Worm (Caenorhabditis elegans) whole organism, L4 larva: ENCODE results near the gene R04F11.5.

Experiments used
- ctbp-1 ChIP-seq: fragments of 200-800 bp; sonication (Bioruptor generic); IDR thresholded peaks from 2 replicates; pipeline ENCODE4 v1.3.6; 2022; ENCODE audit warnings: missing genetic modification reagents, missing genetic modification characterization, missing compliant biosample characterization
- egl-43 ChIP-seq: fragments of 200-800 bp; sonication (Bioruptor generic); IDR thresholded peaks from 2 replicates; pipeline ENCODE4 v1.3.6; 2022; ENCODE audit warnings: missing genetic modification reagents, missing genetic modification characterization, missing compliant biosample characterization
- fkh-10 ChIP-seq: fragments of 150-350 bp; optimal IDR thresholded peaks from 2 replicates; lab custom pipeline; 2014; ENCODE audit warnings: missing biosample characterization, missing genetic modification reagents, missing genetic modification characterization
- lin-39 ChIP-seq: fragments of 150-350 bp; optimal IDR thresholded peaks from 2 replicates; lab custom pipeline; 2014; ENCODE audit warnings: missing biosample characterization, missing genetic modification reagents, missing genetic modification characterization
- mdl-1 ChIP-seq, 2 experiments: fragments of 150-350 bp in 1 of 2; sonication (generic microtip) in 1 of 2; optimal IDR thresholded peaks; 2 replicates each; lab custom pipeline; 2014 to 2017; ENCODE audit warnings: missing biosample characterization in 2 of 2, missing genetic modification characterization in 2 of 2
- mes-2 ChIP-seq: sonication (generic microtip); optimal IDR thresholded peaks from 2 replicates; lab custom pipeline; 2016; ENCODE audit warnings: missing genotype, mild to moderate bottlenecking, missing genetic modification characterization, missing compliant biosample characterization; ENCODE audit not compliant: poor library complexity, severe bottlenecking
- nhr-28 ChIP-seq: fragments of 150-350 bp; optimal IDR thresholded peaks from 2 replicates; lab custom pipeline; 2014; ENCODE audit warnings: missing biosample characterization, missing genetic modification characterization
- nhr-6 ChIP-seq: fragments of 150-350 bp; optimal IDR thresholded peaks from 2 replicates; lab custom pipeline; 2014; ENCODE audit warnings: missing biosample characterization, missing genetic modification characterization
- set-16 ChIP-seq: fragments of 200-800 bp; sonication (Bioruptor generic); IDR thresholded peaks from 2 replicates; pipeline ENCODE4 v1.3.6; 2022; ENCODE audit warnings: missing genetic modification reagents, missing genetic modification characterization, missing compliant biosample characterization
- tra-1 ChIP-seq: fragments of 200-800 bp; sonication (Bioruptor generic); IDR thresholded peaks from 2 replicates; pipeline ENCODE4 v1.3.6; 2022; ENCODE audit warnings: missing genetic modification reagents, missing genetic modification characterization, missing compliant biosample characterization
- zag-1 ChIP-seq: fragments of 150-350 bp; optimal IDR thresholded peaks from 2 replicates; lab custom pipeline; 2014; ENCODE audit warnings: missing biosample characterization, missing genetic modification characterization

ce11 chrV:12291587-12291986 is 26.2 kb downstream of the R04F11.5 start, which contains the start of the genes srpa-68 and srh-16:
- TF ChIP-seq set-16 = no peak
- TF ChIP-seq tra-1 (GFP tag; lab: Robert Waterston, UW) = 0 out of 2 replicates have a peak, but pooled peaks have one; percentile 21
- TF ChIP-seq nhr-6 (tag; lab: Kevin White, UChicago) = peak; percentile 97
- no peak for TF ChIP-seq zag-1 (tag; lab: Kevin White, UChicago)
- TF ChIP-seq lin-39 (tag; lab: Kevin White, UChicago) = no peak
- peak; percentile 67 for TF ChIP-seq ctbp-1 (GFP tag; lab: Robert Waterston, UW)
- peak in 1 of 2 experiments; percentile 8 for TF ChIP-seq mdl-1 (tag; optimal IDR thresholded peaks at IDR 0.05; lab: Kevin White, UChicago)
- 0 out of 2 replicates have a peak, but pooled peaks have one; percentile 53 for TF ChIP-seq egl-43 (GFP tag; lab: Robert Waterston, UW)
- TF ChIP-seq nhr-28 = peak; percentile 72
- peak; percentile 93 for TF ChIP-seq mes-2 (tag; lab: Kevin White, UChicago)
- peak; percentile 46 for TF ChIP-seq fkh-10
